Worm (Caenorhabditis elegans): ENCODE results near the gene F32A11.1.

F32A11.1 gene

DNA sequence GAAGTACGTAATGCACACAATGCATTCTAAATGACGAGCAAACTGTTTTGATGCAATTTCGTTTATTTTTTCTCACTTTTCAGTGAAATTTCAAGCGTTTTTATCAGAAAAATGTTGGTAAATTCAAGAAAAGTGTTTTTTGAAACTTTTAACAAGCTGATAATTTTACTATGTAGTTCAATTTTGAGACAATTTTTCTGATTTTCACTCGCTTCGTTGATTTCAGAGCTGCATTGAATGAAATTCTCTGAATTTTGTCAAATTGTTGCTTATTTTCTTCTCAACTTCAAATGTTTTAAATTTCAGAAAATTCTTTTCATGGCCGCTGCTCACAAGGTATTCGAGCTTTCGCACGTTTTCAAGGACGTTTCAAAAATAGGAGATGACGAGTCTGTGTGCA, 34.4 kb upstream of the F32A11.1 start, which contains the start of gene bath-45:
bath-45 (plus strand) TSS at position 301 of the 400 bp plus-strand sequence.
- TF ChIP-seq lin-39 (tag; optimal IDR thresholded peaks at IDR 0.05) (no peak), mdl-1 (tag; optimal IDR thresholded peaks at IDR 0.05) (no peak), zip-11 (GFP tag; IDR thresholded peaks at IDR 0.05) (no peak), mep-1 (tag; optimal IDR thresholded peaks at IDR 0.05) (no peak), dmd-6 (GFP tag; IDR thresholded peaks at IDR 0.05) (no peak), zag-1 (tag; optimal IDR thresholded peaks at IDR 0.05) (no peak), lsy-2 (tag; optimal IDR thresholded peaks at IDR 0.05) (no peak), dmd-9 (GFP tag; IDR thresholded peaks at IDR 0.05) (no peak), T20F7.1 (GFP tag; optimal IDR thresholded peaks at IDR 0.05) (no peak), nhr-41 (GFP tag; IDR thresholded peaks at IDR 0.05) (no peak), ceh-28 (tag; optimal IDR thresholded peaks at IDR 0.05) (no peak), arid-1 (GFP tag; conservative IDR thresholded peaks at IDR 0.05) (no peak)

DNA sequence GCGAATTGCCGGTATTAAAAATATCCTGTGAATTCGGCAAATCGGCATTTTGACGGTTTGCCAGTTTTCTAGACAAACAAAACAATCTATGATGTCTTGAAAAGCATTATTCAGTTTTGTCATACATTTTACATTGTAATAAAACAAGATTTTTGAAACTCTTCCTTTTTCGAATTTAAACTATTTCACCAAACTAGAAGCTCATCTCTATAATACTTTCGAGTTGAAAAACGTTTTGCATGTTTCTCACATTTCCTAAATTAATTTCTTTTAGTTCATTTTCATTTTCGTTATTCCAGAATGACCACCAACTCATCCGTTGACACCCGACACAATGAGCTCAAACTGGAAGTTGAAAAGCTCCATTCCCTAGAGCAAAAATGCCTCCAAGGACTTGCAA, 27.5 kb upstream of the F32A11.1 start, which contains the start of gene F29C12.6:
F29C12.6 (plus strand) TSS at position 301 of the 400 bp plus-strand sequence.
- TF ChIP-seq unc-130 (GFP tag; optimal IDR thresholded peaks at IDR 0.05), result no peak

DNA sequence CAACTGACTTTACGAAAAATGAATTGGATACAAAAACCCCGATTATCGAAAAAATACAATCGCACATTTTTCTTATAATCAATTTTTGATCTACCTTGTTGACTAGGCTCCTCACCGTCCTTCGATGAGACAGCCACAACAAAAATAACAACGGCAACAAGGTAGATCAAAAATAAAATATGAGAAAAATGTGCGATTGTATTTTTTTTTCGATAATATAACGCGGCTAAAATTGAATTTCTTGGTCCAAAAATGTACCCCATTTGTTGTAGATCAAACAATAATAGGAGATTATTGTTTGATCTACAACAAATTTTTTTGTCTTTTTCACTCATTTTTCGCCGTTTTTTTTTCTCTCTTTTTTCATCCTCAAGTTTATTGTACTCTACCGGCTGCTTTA, 26.6 kb upstream of the F32A11.1 start:
- TF ChIP-seq egl-43 (GFP tag; IDR thresholded peaks at IDR 0.05), result no peak
- TF ChIP-seq zfp-3 (GFP tag; conservative IDR thresholded peaks at IDR 0.05), result no peak
- TF ChIP-seq aly-2 (tag; optimal IDR thresholded peaks at IDR 0.05), result no peak
- TF ChIP-seq tra-1 (GFP tag; IDR thresholded peaks at IDR 0.05), result no peak
- no peak for TF ChIP-seq madf-5 (GFP tag; IDR thresholded peaks at IDR 0.05)
- TF ChIP-seq hmg-1.1 (GFP tag; IDR thresholded peaks at IDR 0.05), result no peak
- TF ChIP-seq nhr-11 (tag; optimal IDR thresholded peaks at IDR 0.05), result no peak
- no peak for TF ChIP-seq zag-1 (tag; optimal IDR thresholded peaks at IDR 0.05)
- TF ChIP-seq saeg-2 (GFP tag; IDR thresholded peaks at IDR 0.05), result no peak
- no peak for TF ChIP-seq nhr-42 (GFP tag; IDR thresholded peaks at IDR 0.05)
- TF ChIP-seq nhr-237 (tag; optimal IDR thresholded peaks at IDR 0.05), result no peak
- no peak for TF ChIP-seq dmd-6 (GFP tag; IDR thresholded peaks at IDR 0.05)
- no peak for TF ChIP-seq nhr-25 (tag; optimal IDR thresholded peaks at IDR 0.05; ENCODE audit: borderline replicate concordance, insufficient read depth)
- no peak for TF ChIP-seq Y75B8A.6 (GFP tag; IDR thresholded peaks at IDR 0.05)
- TF ChIP-seq ceh-32 (tag; optimal IDR thresholded peaks at IDR 0.05; ENCODE audit: poor library complexity), result no peak

DNA sequence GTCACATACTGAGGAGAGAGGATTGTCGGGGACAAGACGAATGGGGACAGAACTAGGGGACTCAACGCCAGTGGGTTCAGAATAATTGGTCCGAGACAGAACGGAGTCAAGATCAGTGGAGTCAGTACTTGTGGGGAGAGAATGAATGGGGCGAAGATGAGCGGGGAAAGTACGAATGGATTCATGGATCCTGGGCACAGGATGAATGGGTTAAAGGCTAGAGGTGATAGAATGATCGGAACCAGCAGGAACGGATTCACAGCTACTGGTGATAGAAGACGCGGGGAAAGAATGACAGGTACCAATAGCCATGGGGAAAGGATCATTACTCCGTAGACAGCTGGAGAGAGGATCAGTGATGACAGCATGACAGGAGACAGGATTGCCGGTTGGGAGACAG, 17.6 kb upstream of the F32A11.1 start:
- TF ChIP-seq nhr-42 (GFP tag; IDR thresholded peaks at IDR 0.05) (0 out of 2 replicates have a peak, but pooled peaks have one; percentile 7), unc-62 (GFP tag; optimal IDR thresholded peaks at IDR 0.05 in 1 of 2) (peak in 1 of 2 experiments; percentile 68), unc-62 (tag; optimal IDR thresholded peaks at IDR 0.05) (no peak), skn-1 (tag; optimal IDR thresholded peaks at IDR 0.05) (no peak)

DNA sequence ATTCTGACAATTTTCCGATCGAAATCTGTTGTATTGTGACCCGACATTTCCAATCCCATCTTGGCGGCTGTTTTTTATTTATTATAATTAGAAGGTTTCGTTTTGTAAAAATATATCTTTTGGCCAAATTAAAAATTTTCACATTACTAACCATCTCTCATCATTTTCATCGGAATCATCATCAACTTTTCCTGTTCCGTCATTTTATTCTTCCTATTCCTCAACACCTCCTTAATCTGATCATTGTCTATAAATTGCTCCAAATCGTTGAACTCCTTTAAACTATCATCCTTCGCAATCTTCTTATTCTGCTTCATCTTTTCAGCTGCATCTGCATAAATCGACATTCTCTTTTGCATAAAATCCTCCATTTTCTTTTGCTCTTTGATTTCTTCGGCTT, 14.8 kb upstream of the F32A11.1 start:
- TF ChIP-seq unc-62 (GFP tag; optimal IDR thresholded peaks at IDR 0.05 in 1 of 2), result peak in 1 of 2 experiments; percentile 92
- TF ChIP-seq unc-62 (tag; optimal IDR thresholded peaks at IDR 0.05), result no peak
- no peak for TF ChIP-seq snpc-1.2 (GFP tag; IDR thresholded peaks at IDR 0.05)
- TF ChIP-seq saeg-2 (GFP tag; IDR thresholded peaks at IDR 0.05), result no peak

DNA sequence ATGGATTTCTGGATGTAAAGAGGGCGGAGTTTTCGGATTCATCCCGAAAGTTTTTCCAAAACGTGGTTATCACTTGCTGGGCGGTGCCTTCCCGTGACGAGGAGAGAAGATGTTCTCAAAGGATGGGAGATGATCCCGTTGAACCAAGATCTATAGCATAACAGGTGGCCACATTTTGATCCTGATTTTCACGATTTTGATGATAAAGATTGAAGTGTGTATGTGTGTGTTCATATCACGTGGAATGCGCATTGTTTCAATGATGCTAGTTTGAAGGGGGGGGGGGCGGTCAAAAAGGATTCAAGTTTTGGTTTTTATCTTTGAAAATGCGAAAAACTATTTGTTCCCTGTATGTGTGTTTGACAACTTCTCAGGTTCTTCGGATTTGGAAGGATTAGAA, 11.9 kb upstream of the F32A11.1 start, which contains the start of gene mltn-1:
mltn-1 (minus strand) TSS at position 22 of the 400 bp plus-strand sequence.
- TF ChIP-seq nhr-48 (tag; optimal IDR thresholded peaks at IDR 0.05) (peak; percentile 53), aha-1 (tag) (no peak), zip-11 (GFP tag; IDR thresholded peaks at IDR 0.05) (no peak), mes-2 (tag; optimal IDR thresholded peaks at IDR 0.05; ENCODE audit: poor library complexity, severe bottlenecking) (no peak), hlh-30 (tag; optimal IDR thresholded peaks at IDR 0.05; ENCODE audit: insufficient read depth) (peak; percentile 20), mxl-3 (GFP tag; optimal IDR thresholded peaks at IDR 0.05) (peak; percentile 63), pha-4 (GFP tag; IDR thresholded peaks at IDR 0.05) (no peak), pha-4 (tag; optimal IDR thresholded peaks at IDR 0.05) (no peak), nhr-25 (tag; optimal IDR thresholded peaks at IDR 0.05; ENCODE audit: borderline replicate concordance, insufficient read depth) (no peak), Y48G9A.11 (GFP tag; IDR thresholded peaks at IDR 0.05) (no peak), lin-38 (GFP tag; IDR thresholded peaks at IDR 0.05) (no peak), nhr-28 (tag; optimal IDR thresholded peaks at IDR 0.05) (peak; percentile 26), daf-12 (tag; optimal IDR thresholded peaks at IDR 0.05) (no peak), T26A8.4 (GFP tag; IDR thresholded peaks at IDR 0.05) (no peak)

All from whole organism, L4 larva.